Fruit fly (Drosophila melanogaster): ENCODE results near the gene CG42713.

dm6 chr2L:8843593-8843992, 47.6 kb upstream of the CG42713 start:
- TF ChIP-seq topi (GFP tag; optimal IDR thresholded peaks at IDR 0.05), result no peak
- TF ChIP-seq Lpt (GFP tag; optimal IDR thresholded peaks at IDR 0.05), result no peak
- TF ChIP-seq CG10669 (GFP tag; optimal IDR thresholded peaks at IDR 0.05), result no peak
- no peak for TF ChIP-seq CG6808 (GFP tag; optimal IDR thresholded peaks at IDR 0.05)
- TF ChIP-seq Sox102F (GFP tag; optimal IDR thresholded peaks at IDR 0.05), result no peak
- TF ChIP-seq CG31627 (GFP tag; optimal IDR thresholded peaks at IDR 0.05), result no peak
- TF ChIP-seq Blimp-1 (GFP tag; optimal IDR thresholded peaks at IDR 0.05), result no peak
- no peak for TF ChIP-seq CG6163 (GFP tag; IDR thresholded peaks at IDR 0.05)
- TF ChIP-seq Hr39 (GFP tag; optimal IDR thresholded peaks at IDR 0.05), result no peak
- TF ChIP-seq Smox (GFP tag; optimal IDR thresholded peaks at IDR 0.05), result no peak

All from whole organism, prepupa.